Worm (Caenorhabditis elegans) whole organism, young adult: Measurements from ENCODE around the gene B0280.9.
A peak's percentile ranks its signal among the peaks of the same experiment; 100 is the strongest.

Experiments used
- B0261.1 ChIP-seq: sonication (generic microtip); optimal IDR thresholded peaks from 2 replicates; lab custom pipeline; 2016; ENCODE audit warnings: mild to moderate bottlenecking, missing genetic modification characterization, moderate library complexity, missing compliant biosample characterization
- C17E4.6 ChIP-seq: fragments of 200-800 bp; sonication (Bioruptor generic); IDR thresholded peaks from 2 replicates; pipeline ENCODE4 v1.3.6; 2022; ENCODE audit warnings: missing genetic modification reagents, missing genetic modification characterization, missing compliant biosample characterization
- F10E7.11 ChIP-seq: sonication (generic microtip); optimal IDR thresholded peaks from 2 replicates; lab custom pipeline; 2017; ENCODE audit warnings: mild to moderate bottlenecking, missing genetic modification characterization, moderate library complexity, missing compliant biosample characterization
- F22D6.2 ChIP-seq: sonication (generic microtip); optimal IDR thresholded peaks from 2 replicates; lab custom pipeline; 2016; ENCODE audit warnings: mild to moderate bottlenecking, missing genetic modification characterization, missing compliant biosample characterization
- F39B2.1 ChIP-seq: fragments of 200-800 bp; sonication (Bioruptor generic); IDR thresholded peaks from 2 replicates; pipeline ENCODE4 v1.3.6; 2022; ENCODE audit warnings: missing genetic modification reagents, missing genetic modification characterization, missing compliant biosample characterization
- F57C9.4 ChIP-seq: sonication (generic microtip); optimal IDR thresholded peaks from 2 replicates; lab custom pipeline; 2017; ENCODE audit warnings: mild to moderate bottlenecking, missing genetic modification characterization, missing compliant biosample characterization
- T26A5.8 ChIP-seq: sonication (generic microtip); optimal IDR thresholded peaks from 2 replicates; lab custom pipeline; 2016; ENCODE audit warnings: missing genetic modification characterization, missing compliant biosample characterization
- Y67H2A.10 ChIP-seq: fragments of 200-800 bp; sonication (Bioruptor generic); conservative IDR thresholded peaks from 2 replicates; pipeline ENCODE4 v1.3.6; 2022; ENCODE audit warnings: missing genetic modification reagents, missing genetic modification characterization, missing compliant biosample characterization
- Y79H2A.3 ChIP-seq: fragments of 200-800 bp; sonication (Bioruptor generic); conservative IDR thresholded peaks from 2 replicates; pipeline ENCODE4 v1.3.6; 2022; ENCODE audit warnings: missing genetic modification reagents, missing genetic modification characterization, missing compliant biosample characterization
- Y95B8A.8 ChIP-seq: fragments of 200-800 bp; sonication (Bioruptor generic); IDR thresholded peaks from 2 replicates; pipeline ENCODE4 v1.3.6; 2022; ENCODE audit warnings: missing genetic modification reagents, missing genetic modification characterization, missing compliant biosample characterization
- akir-1 ChIP-seq: fragments of 200-800 bp; sonication (Bioruptor generic); optimal IDR thresholded peaks from 2 replicates; lab custom pipeline; 2018; ENCODE audit warnings: mild to moderate bottlenecking, missing genetic modification characterization, moderate library complexity, missing compliant biosample characterization
- ama-1 ChIP-seq, 3 experiments: fragments of 150-350 bp in 1 of 3; sonication (generic microtip) in 2 of 3; optimal IDR thresholded peaks; 2 replicates each; lab custom pipeline; 2014 to 2018; ENCODE audit warnings: missing biosample characterization in 2 of 3, missing genetic modification characterization in 2 of 3, missing genetic modification reagents in 2 of 3
- attf-3 ChIP-seq: fragments of 200-800 bp; sonication (Bioruptor generic); conservative IDR thresholded peaks from 2 replicates; pipeline ENCODE4 v1.3.6; 2022; ENCODE audit warnings: missing genetic modification reagents, missing genetic modification characterization, missing compliant biosample characterization
- attf-5 ChIP-seq: fragments of 200-800 bp; sonication (Bioruptor generic); optimal IDR thresholded peaks from 2 replicates; lab custom pipeline; 2018; ENCODE audit warnings: mild to moderate bottlenecking, missing genetic modification characterization, missing compliant biosample characterization
- attf-6 ChIP-seq: fragments of 200-800 bp; sonication (Bioruptor generic); IDR thresholded peaks from 2 replicates; pipeline ENCODE4 v1.3.6; 2022; ENCODE audit warnings: missing genetic modification reagents, missing genetic modification characterization, missing compliant biosample characterization
- cebp-1 ChIP-seq, 2 experiments: fragments of 200-800 bp in 1 of 2; sonication (Bioruptor generic) in 1 of 2; sonication (generic microtip) in 1 of 2; IDR thresholded peaks in 1 of 2; optimal IDR thresholded peaks in 1 of 2; 2 replicates each; pipeline versions ENCODE4 v1.3.6 to Lab custom; 2017 to 2022; ENCODE audit warnings: missing compliant biosample characterization in 2 of 2, missing genetic modification characterization in 2 of 2, mild to moderate bottlenecking in 1 of 2, missing genetic modification reagents in 1 of 2, moderate library complexity in 1 of 2
- cebp-2 ChIP-seq: fragments of 200-800 bp; sonication (Bioruptor generic); IDR thresholded peaks from 2 replicates; pipeline ENCODE4 v1.3.6; 2022; ENCODE audit warnings: missing genetic modification characterization, missing compliant biosample characterization
- ceh-100 ChIP-seq: fragments of 200-800 bp; sonication (Bioruptor generic); IDR thresholded peaks from 2 replicates; pipeline ENCODE4 v1.3.6; 2022; ENCODE audit warnings: missing genetic modification reagents, missing genetic modification characterization, missing compliant biosample characterization
- ceh-79 ChIP-seq: sonication (generic microtip); optimal IDR thresholded peaks from 2 replicates; lab custom pipeline; 2017; ENCODE audit warnings: mild to moderate bottlenecking, missing genetic modification characterization, missing compliant biosample characterization
- chd-7 ChIP-seq: sonication (generic microtip); optimal IDR thresholded peaks from 2 replicates; lab custom pipeline; 2016; ENCODE audit warnings: mild to moderate bottlenecking, missing genetic modification characterization, moderate library complexity, missing compliant biosample characterization
- dox-1 ChIP-seq: fragments of 200-800 bp; sonication (Bioruptor generic); IDR thresholded peaks from 2 replicates; pipeline ENCODE4 v1.3.6; 2022; ENCODE audit warnings: missing genetic modification reagents, missing genetic modification characterization, missing compliant biosample characterization
- egl-18 ChIP-seq: fragments of 200-800 bp; sonication (Bioruptor generic); IDR thresholded peaks from 2 replicates; pipeline ENCODE4 v1.3.6; 2022; ENCODE audit warnings: missing genetic modification reagents, missing genetic modification characterization, missing compliant biosample characterization
- ekl-4 ChIP-seq: fragments of 200-800 bp; sonication (Bioruptor generic); IDR thresholded peaks from 2 replicates; pipeline ENCODE4 v1.3.6; 2022; ENCODE audit warnings: missing genetic modification reagents, missing genetic modification characterization, missing compliant biosample characterization
- ets-4 ChIP-seq: fragments of 200-800 bp; sonication (Bioruptor generic); optimal IDR thresholded peaks from 2 replicates; lab custom pipeline; 2018; ENCODE audit warnings: mild to moderate bottlenecking, missing genetic modification characterization, missing compliant biosample characterization
- fkh-3 ChIP-seq: sonication (generic microtip); optimal IDR thresholded peaks from 2 replicates; lab custom pipeline; 2016; ENCODE audit warnings: mild to moderate bottlenecking, missing genetic modification characterization, missing compliant biosample characterization
- let-526 ChIP-seq: fragments of 200-800 bp; sonication (Bioruptor generic); IDR thresholded peaks from 2 replicates; pipeline ENCODE4 v1.3.6; 2022; ENCODE audit warnings: missing genetic modification reagents, missing genetic modification characterization, missing compliant biosample characterization
- lin-40 ChIP-seq: sonication (generic microtip); optimal IDR thresholded peaks from 2 replicates; lab custom pipeline; 2016; ENCODE audit warnings: missing genetic modification characterization, mild to moderate bottlenecking, missing compliant biosample characterization, missing genotype, missing genetic modification reagents
- lsl-1 ChIP-seq: fragments of 200-800 bp; sonication (Bioruptor generic); optimal IDR thresholded peaks from 2 replicates; lab custom pipeline; 2018; ENCODE audit warnings: mild to moderate bottlenecking, missing genetic modification characterization, moderate library complexity, missing compliant biosample characterization
- madf-3 ChIP-seq: fragments of 200-800 bp; sonication (Bioruptor generic); IDR thresholded peaks from 2 replicates; pipeline ENCODE4 v1.3.6; 2022; ENCODE audit warnings: missing genetic modification reagents, missing genetic modification characterization, missing compliant biosample characterization
- mel-28 ChIP-seq: sonication (generic microtip); optimal IDR thresholded peaks from 2 replicates; lab custom pipeline; 2016; ENCODE audit warnings: borderline replicate concordance, mild to moderate bottlenecking, missing genetic modification characterization, missing compliant biosample characterization
- mxl-1 ChIP-seq: sonication (generic microtip); optimal IDR thresholded peaks from 2 replicates; lab custom pipeline; 2016; ENCODE audit warnings: missing genetic modification characterization, missing compliant biosample characterization
- rcor-1 ChIP-seq: fragments of 200-800 bp; sonication (Bioruptor generic); IDR thresholded peaks from 2 replicates; pipeline ENCODE4 v1.3.6; 2022; ENCODE audit warnings: missing genetic modification reagents, missing genetic modification characterization, missing compliant biosample characterization
- sea-2 ChIP-seq: fragments of 200-800 bp; sonication (Bioruptor generic); IDR thresholded peaks from 2 replicates; pipeline ENCODE4 v1.3.6; 2022; ENCODE audit warnings: missing genetic modification characterization, missing compliant biosample characterization
- snpc-1.1 ChIP-seq: sonication (generic microtip); optimal IDR thresholded peaks from 2 replicates; lab custom pipeline; 2017; ENCODE audit warnings: missing genetic modification characterization, mild to moderate bottlenecking, missing compliant biosample characterization, antibody characterized with exemption, moderate library complexity, missing genotype, missing genetic modification reagents; ENCODE audit not compliant: insufficient read depth
- unc-130 ChIP-seq: sonication (generic microtip); optimal IDR thresholded peaks from 2 replicates; lab custom pipeline; 2016; ENCODE audit warnings: missing genetic modification reagents, missing genetic modification characterization, missing compliant biosample characterization
- unc-62 ChIP-seq: fragments of 150-350 bp; optimal IDR thresholded peaks from 2 replicates; lab custom pipeline; 2014; ENCODE audit warnings: missing biosample characterization, missing genetic modification reagents, missing genetic modification characterization
- zfh-2 ChIP-seq: fragments of 200-800 bp; sonication (Bioruptor generic); conservative IDR thresholded peaks from 2 replicates; pipeline ENCODE4 v1.3.6; 2022; ENCODE audit warnings: missing genetic modification reagents, missing genetic modification characterization, missing compliant biosample characterization
- zim-3 ChIP-seq: sonication (generic microtip); optimal IDR thresholded peaks from 2 replicates; lab custom pipeline; 2017; ENCODE audit warnings: mild to moderate bottlenecking, missing genetic modification characterization, moderate library complexity, missing compliant biosample characterization
- ztf-26 ChIP-seq: sonication (generic microtip); optimal IDR thresholded peaks from 2 replicates; lab custom pipeline; 2017; ENCODE audit warnings: missing genetic modification characterization, missing compliant biosample characterization
- ztf-28 ChIP-seq: fragments of 200-800 bp; sonication (Bioruptor generic); IDR thresholded peaks from 2 replicates; pipeline ENCODE4 v1.3.6; 2022; ENCODE audit warnings: missing genetic modification reagents, missing genetic modification characterization, missing compliant biosample characterization
- ztf-6 ChIP-seq: fragments of 200-800 bp; sonication (Bioruptor generic); IDR thresholded peaks from 2 replicates; pipeline ENCODE4 v1.3.6; 2022; ENCODE audit warnings: missing genetic modification reagents, missing genetic modification characterization, missing compliant biosample characterization

B0280.9 gene

ce11 chrIII:7140228-7140710 is 17.6 kb upstream of the B0280.9 start (continued):
- TF ChIP-seq ceh-100 (GFP tag; lab: Robert Waterston, UW): 0 out of 2 replicates have a peak, but pooled peaks have one; percentile 9
- TF ChIP-seq sea-2 (GFP tag; lab: Robert Waterston, UW): no peak
- TF ChIP-seq T26A5.8 (tag; lab: Kevin White, UChicago): no peak
- peak; percentile 50; the same call in 1 of the 2 replicates for TF ChIP-seq madf-3 (GFP tag; lab: Robert Waterston, UW)
- TF ChIP-seq unc-130 (GFP tag; lab: Kevin White, UChicago): peak; percentile 45
- no peak for TF ChIP-seq egl-18 (GFP tag; lab: Robert Waterston, UW)
- TF ChIP-seq ztf-6 (GFP tag; lab: Robert Waterston, UW): no peak
- no peak for TF ChIP-seq mel-28 (tag; lab: Kevin White, UChicago)
- no peak for TF ChIP-seq zim-3
- no peak for TF ChIP-seq ceh-79 (tag; lab: Kevin White, UChicago)
- peak; percentile 80 for TF ChIP-seq dox-1 (GFP tag; lab: Robert Waterston, UW)
- no peak for TF ChIP-seq akir-1
- TF ChIP-seq attf-5: no peak
- TF ChIP-seq ekl-4 (GFP tag; lab: Robert Waterston, UW): peak; percentile 73
- TF ChIP-seq ztf-28 (GFP tag; lab: Robert Waterston, UW): 0 out of 2 replicates have a peak, but pooled peaks have one; percentile 14
- no peak for TF ChIP-seq lin-40 (tag; lab: Kevin White, UChicago)
- TF ChIP-seq attf-6 (GFP tag; lab: Robert Waterston, UW): peak; percentile 95
- peak; percentile 83 for TF ChIP-seq Y95B8A.8 (GFP tag; lab: Robert Waterston, UW)
- TF ChIP-seq F39B2.1 (GFP tag; lab: Robert Waterston, UW): 0 out of 2 replicates have a peak, but pooled peaks have one; percentile 64
- peak; percentile 98 for TF ChIP-seq snpc-1.1 (tag; lab: Kevin White, UChicago)
- TF ChIP-seq ets-4 (GFP tag; lab: Kevin White, UChicago): no peak
- no peak for TF ChIP-seq B0261.1 (tag; lab: Kevin White, UChicago)
- TF ChIP-seq C17E4.6: no peak
- no peak for TF ChIP-seq F57C9.4 (tag; lab: Kevin White, UChicago)
- TF ChIP-seq cebp-2 (GFP tag; lab: Robert Waterston, UW): no peak
- peak; percentile 55; the same call in 1 of the 2 replicates for TF ChIP-seq rcor-1 (GFP tag; lab: Robert Waterston, UW)
- TF ChIP-seq Y79H2A.3 (GFP tag; lab: Robert Waterston, UW): no peak
- TF ChIP-seq F22D6.2 (tag; lab: Kevin White, UChicago): no peak
- no peak for TF ChIP-seq zfh-2 (GFP tag; lab: Robert Waterston, UW)
- TF ChIP-seq fkh-3: no peak
- TF ChIP-seq let-526 (GFP tag; lab: Robert Waterston, UW): no peak
- TF ChIP-seq ama-1 (optimal IDR thresholded peaks at IDR 0.05; lab: Kevin White, UChicago): peak; percentile 8
- no peak for TF ChIP-seq ama-1 (GFP tag; optimal IDR thresholded peaks at IDR 0.05; lab: Kevin White, UChicago)
- peak; percentile 50; the same call in 1 of the 2 replicates for TF ChIP-seq attf-3 (GFP tag; lab: Robert Waterston, UW)
- TF ChIP-seq lsl-1 (GFP tag; lab: Kevin White, UChicago): peak; percentile 67
- TF ChIP-seq ztf-26 (tag; lab: Kevin White, UChicago): no peak
- no peak for TF ChIP-seq chd-7 (tag; lab: Kevin White, UChicago)
- TF ChIP-seq unc-62: no peak
- no peak for TF ChIP-seq Y67H2A.10 (GFP tag; lab: Robert Waterston, UW)
- no peak for TF ChIP-seq cebp-1 (GFP tag; IDR thresholded peaks at IDR 0.05; lab: Robert Waterston, UW)
- no peak for TF ChIP-seq cebp-1 (tag; optimal IDR thresholded peaks at IDR 0.05; lab: Kevin White, UChicago)
- no peak for TF ChIP-seq F10E7.11 (tag; lab: Kevin White, UChicago)
- TF ChIP-seq mxl-1 (tag; lab: Kevin White, UChicago): no peak
